Worm (Caenorhabditis elegans): ENCODE measurements around the gene spv-1.
A peak's percentile ranks its signal among the peaks of the same experiment; 100 is the strongest.

Gene spv-1

ce11 chrII:7864892-7865291 lies 63.6 kb downstream of the spv-1 start (continued):
- TF ChIP-seq F23B12.7 (tag; optimal IDR thresholded peaks at IDR 0.05; ENCODE audit: insufficient read depth), result no peak

ce11 chrII:7864207-7864606 lies 64.3 kb downstream of the spv-1 start, which contains the start of gene ostb-1:
TSS of gene ostb-1 (plus strand) at chrII:7864507.
- peak; percentile 63 to 72 for TF ChIP-seq let-607 (tag; optimal IDR thresholded peaks at IDR 0.05)
- no peak for TF ChIP-seq lin-54 (GFP tag; optimal IDR thresholded peaks at IDR 0.05)
- peak; percentile 22; the same call in 1 of the 2 replicates for TF ChIP-seq attf-3 (GFP tag; conservative IDR thresholded peaks at IDR 0.05)

ce11 chrII:7863480-7864125 lies 64.9 kb downstream of the spv-1 start:
- TF ChIP-seq xnd-1 (tag; optimal IDR thresholded peaks at IDR 0.05) (no peak), ztf-3 (GFP tag; optimal IDR thresholded peaks at IDR 0.05) (no peak), ztf-28 (GFP tag; IDR thresholded peaks at IDR 0.05) (0 out of 2 replicates have a peak, but pooled peaks have one; percentile 6), egl-44 (GFP tag; IDR thresholded peaks at IDR 0.05) (no peak), B0019.2 (GFP tag; conservative IDR thresholded peaks at IDR 0.05) (no peak), hmg-20 (GFP tag; IDR thresholded peaks at IDR 0.05) (no peak), chd-7 (tag; optimal IDR thresholded peaks at IDR 0.05) (peak; percentile 21), F55B11.4 (tag; optimal IDR thresholded peaks at IDR 0.05; ENCODE audit: borderline replicate concordance, insufficient read depth) (no peak), sea-2 (GFP tag; IDR thresholded peaks at IDR 0.05) (no peak), tbp1 (GFP tag; optimal IDR thresholded peaks at IDR 0.05) (no peak), ztf-6 (GFP tag; IDR thresholded peaks at IDR 0.05) (no peak), Y95B8A.8 (GFP tag; IDR thresholded peaks at IDR 0.05) (no peak), him-1 (tag; optimal IDR thresholded peaks at IDR 0.05) (peak; percentile 41), ztf-26 (tag; optimal IDR thresholded peaks at IDR 0.05) (no peak), nfya-1 (tag; optimal IDR thresholded peaks at IDR 0.05; ENCODE audit: borderline replicate concordance, insufficient read depth) (no peak), sdz-38 (tag; optimal IDR thresholded peaks at IDR 0.05) (no peak), lsl-1 (GFP tag; optimal IDR thresholded peaks at IDR 0.05) (peak; percentile 13), cebp-1 (GFP tag; IDR thresholded peaks at IDR 0.05) (no peak), cebp-1 (tag; optimal IDR thresholded peaks at IDR 0.05) (peak; percentile 8), zfh-2 (GFP tag; conservative IDR thresholded peaks at IDR 0.05) (peak; percentile 90), nhr-90 (tag; optimal IDR thresholded peaks at IDR 0.05) (no peak), B0336.3 (GFP tag; IDR thresholded peaks at IDR 0.05) (peak; percentile 50), athp-1 (tag; optimal IDR thresholded peaks at IDR 0.05) (peak; percentile 25), attf-6 (GFP tag; IDR thresholded peaks at IDR 0.05) (no peak), mcd-1 (GFP tag; IDR thresholded peaks at IDR 0.05) (peak; percentile 39), madf-6 (GFP tag; IDR thresholded peaks at IDR 0.05) (peak; percentile 33; the same call in 1 of the 2 replicates), C17E4.6 (GFP tag; IDR thresholded peaks at IDR 0.05) (0 out of 2 replicates have a peak, but pooled peaks have one; percentile 40), ztf-18 (tag; optimal IDR thresholded peaks at IDR 0.05) (no peak), F57A8.1 (GFP tag; optimal IDR thresholded peaks at IDR 0.05) (no peak), mel-28 (tag; optimal IDR thresholded peaks at IDR 0.05; ENCODE audit: borderline replicate concordance) (no peak), F33H1.4 (GFP tag; IDR thresholded peaks at IDR 0.05) (peak; percentile 71), hsf-1 (GFP tag; IDR thresholded peaks at IDR 0.05) (peak; percentile 59), pbrm-1 (GFP tag; IDR thresholded peaks at IDR 0.05) (no peak), repo-1 (tag; optimal IDR thresholded peaks at IDR 0.05) (no peak), aptf-3 (GFP tag; IDR thresholded peaks at IDR 0.05) (no peak), D2030.7 (GFP tag; IDR thresholded peaks at IDR 0.05) (0 out of 2 replicates have a peak, but pooled peaks have one; percentile 34), ztf-25 (GFP tag; IDR thresholded peaks at IDR 0.05) (no peak), akir-1 (GFP tag; optimal IDR thresholded peaks at IDR 0.05) (no peak), Y79H2A.3 (GFP tag; conservative IDR thresholded peaks at IDR 0.05) (0 out of 2 replicates have a peak, but pooled peaks have one; percentile 25), atf-7 (tag; optimal IDR thresholded peaks at IDR 0.05) (no peak)
